Fruit fly (Drosophila melanogaster) whole organism: Measurements from ENCODE around the gene shps.

Experiments
- CG8478 ChIP-seq: fragments of >200 bp; optimal IDR thresholded peaks from 2 replicates; lab custom pipeline; 2018; ENCODE audit warnings: inconsistent platforms
- EcR ChIP-seq, 2 experiments: fragments of >200 bp; optimal IDR thresholded peaks; 2 replicates each; lab custom pipeline; 2017; ENCODE audit warnings: missing biosample characterization in 2 of 2, missing genetic modification characterization in 2 of 2, missing genetic modification reagents in 2 of 2
- psq ChIP-seq: fragments of >200 bp; optimal IDR thresholded peaks from 2 replicates; lab custom pipeline; 2017
- usp ChIP-seq: fragments of >200 bp; optimal IDR thresholded peaks from 2 replicates; lab custom pipeline; 2017; ENCODE audit warnings: missing biosample characterization, missing genetic modification characterization, mixed read lengths

DNA sequence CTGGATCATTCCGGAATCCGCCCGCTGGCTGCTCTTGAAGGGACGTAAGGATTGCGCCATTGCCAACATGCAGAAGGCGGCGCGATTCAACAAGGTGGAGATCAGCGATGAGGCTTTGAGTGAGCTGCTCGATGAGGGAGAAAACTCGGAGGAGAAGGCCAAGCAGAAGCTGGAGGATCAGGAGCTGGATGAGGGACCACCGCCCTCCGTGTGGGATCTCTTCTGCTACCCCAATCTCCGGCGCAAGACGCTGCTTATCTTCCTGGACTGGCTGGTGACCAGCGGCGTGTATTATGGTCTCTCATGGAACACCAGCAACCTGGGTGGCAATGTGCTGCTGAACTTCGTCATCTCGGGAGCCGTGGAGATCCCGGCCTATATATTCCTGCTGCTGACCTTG is 5.2 kb upstream of the shps start:
- TF ChIP-seq CG8478 (lab: Kevin White, UChicago) (no peak), psq (no peak), usp (GFP tag; lab: Kevin White, UChicago) (no peak), EcR (GFP tag; optimal IDR thresholded peaks at IDR 0.05; lab: Kevin White, UChicago) (no peak)
